Fruit fly (Drosophila melanogaster) whole organism, pupa: ENCODE results near the gene GlnRS.

ENCODE experiments used
- CG10348 ChIP-seq: fragments of 200-800 bp; sonication (Bioruptor generic); IDR thresholded peaks from 2 replicates; pipeline ENCODE4 v1.3.6; 2022; ENCODE audit warnings: missing biosample characterization, missing genetic modification characterization
- CG13204 ChIP-seq: fragments of 200-800 bp; sonication (Bioruptor generic); optimal IDR thresholded peaks from 2 replicates; lab custom pipeline; 2018; ENCODE audit warnings: missing biosample characterization, mild to moderate bottlenecking, missing genetic modification characterization, moderate library complexity
- CG14655 ChIP-seq: fragments of 200-800 bp; sonication (Bioruptor generic); optimal IDR thresholded peaks from 3 replicates; lab custom pipeline; 2017; ENCODE audit warnings: mild to moderate bottlenecking, missing biosample characterization, missing genetic modification reagents, missing genetic modification characterization
- CG15710 ChIP-seq: fragments of 200-800 bp; sonication (Bioruptor generic); optimal IDR thresholded peaks from 2 replicates; lab custom pipeline; 2018; ENCODE audit warnings: missing biosample characterization, mild to moderate bottlenecking, missing genetic modification characterization, moderate library complexity
- CG17806 ChIP-seq: fragments of 200-800 bp; sonication (Bioruptor generic); optimal IDR thresholded peaks from 2 replicates; lab custom pipeline; 2018; ENCODE audit warnings: missing biosample characterization, mild to moderate bottlenecking, missing genetic modification characterization, moderate library complexity
- CG8159 ChIP-seq: fragments of 200-800 bp; sonication (Bioruptor generic); optimal IDR thresholded peaks from 3 replicates; lab custom pipeline; 2018; ENCODE audit warnings: missing biosample characterization, mild to moderate bottlenecking, missing genetic modification characterization, moderate library complexity
- CG9948 ChIP-seq: fragments of 200-800 bp; sonication (Bioruptor generic); optimal IDR thresholded peaks from 2 replicates; lab custom pipeline; 2018; ENCODE audit warnings: missing biosample characterization, mild to moderate bottlenecking, missing genetic modification characterization, moderate library complexity
- Pif1A ChIP-seq: fragments of 200-800 bp; sonication (Bioruptor generic); optimal IDR thresholded peaks from 3 replicates; lab custom pipeline; 2016; ENCODE audit warnings: missing biosample characterization, missing genetic modification characterization

DNA sequence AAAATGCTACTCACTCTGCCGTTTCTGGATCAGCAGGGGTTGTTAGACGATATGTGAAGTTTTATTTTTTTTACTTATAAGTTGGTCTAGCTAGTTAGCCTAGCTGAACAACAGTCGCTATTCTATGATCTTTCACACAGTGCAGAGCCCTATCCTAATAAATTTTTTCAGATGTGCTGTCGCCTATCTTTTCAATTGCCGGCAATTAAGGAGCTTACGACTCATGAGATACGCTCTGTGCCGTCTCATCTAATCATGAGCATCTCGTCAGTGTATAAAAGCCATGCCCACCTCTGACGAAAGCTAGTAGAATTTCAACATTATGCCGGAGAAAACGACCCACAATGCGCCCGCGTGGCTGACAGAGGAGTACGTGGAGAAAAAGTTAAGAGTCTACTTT lies 4.4 kb upstream of the GlnRS start, which contains the start of the genes CG11889 and CG11891:
- no peak for TF ChIP-seq CG17806
- no peak for TF ChIP-seq CG13204
- no peak for TF ChIP-seq CG15710 (tag; lab: Kevin White, UChicago)
- no peak for TF ChIP-seq Pif1A
- no peak for TF ChIP-seq CG9948
- TF ChIP-seq CG10348 = no peak
- no peak for TF ChIP-seq CG8159
- no peak for TF ChIP-seq CG14655 (GFP tag; lab: Kevin White, UChicago)
